Fruit fly (Drosophila melanogaster): ENCODE data around the gene CG4069.

DNA sequence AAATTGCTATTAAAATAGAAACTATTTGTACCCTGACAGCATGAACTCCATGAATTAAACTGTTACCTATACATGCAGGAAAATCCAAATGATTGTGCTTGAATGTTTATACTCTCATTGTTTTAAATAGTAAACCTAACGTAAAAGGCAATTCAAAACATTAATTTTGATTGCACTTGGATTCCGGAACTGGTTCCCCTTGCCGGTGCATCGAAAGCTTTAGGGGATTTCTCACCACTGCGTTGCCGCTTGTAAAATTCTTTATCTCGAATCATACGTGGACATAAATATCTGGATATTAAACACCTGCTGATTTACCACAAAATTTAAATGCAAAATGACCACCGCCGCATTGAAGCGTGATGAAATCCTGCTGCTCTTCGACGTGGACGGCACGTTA, 2.8 kb downstream of the CG4069 start, which contains the start of gene Pmm2:
- peak in 1 of 2 experiments; percentile 17 for TF ChIP-seq CTCF (optimal IDR thresholded peaks at IDR 0.05)
- TF ChIP-seq CG8478 (optimal IDR thresholded peaks at IDR 0.05): no peak

Data from S2 (cell line).